Worm (Caenorhabditis elegans): ENCODE data around the gene C17F4.11.

C17F4.11 gene

ce11 chrII:3248043-3248718, 10.9 kb downstream of the C17F4.11 start, which contains the start of the genes fbxc-50 and C17F4.2 (continued):
- TF ChIP-seq snpc-1.1 (tag; optimal IDR thresholded peaks at IDR 0.05; ENCODE audit: insufficient read depth) (peak; percentile 31), nfya-2 (GFP tag; IDR thresholded peaks at IDR 0.05) (no peak), cebp-2 (GFP tag; IDR thresholded peaks at IDR 0.05) (no peak), Y79H2A.3 (GFP tag; conservative IDR thresholded peaks at IDR 0.05) (no peak), bed-2 (GFP tag; IDR thresholded peaks at IDR 0.05) (no peak), mcd-1 (GFP tag; IDR thresholded peaks at IDR 0.05) (no peak), snpc-3.4 (tag; optimal IDR thresholded peaks at IDR 0.05) (peak; percentile 13), lag-1 (GFP tag; IDR thresholded peaks at IDR 0.05) (no peak), Y56A3A.18 (GFP tag; IDR thresholded peaks at IDR 0.05) (no peak)

- TF ChIP-seq somi-1 (GFP tag; optimal IDR thresholded peaks at IDR 0.05) (no peak), Y67H2A.10 (GFP tag; conservative IDR thresholded peaks at IDR 0.05) (no peak), lsl-1 (GFP tag; optimal IDR thresholded peaks at IDR 0.05) (no peak), ceh-40 (GFP tag; IDR thresholded peaks at IDR 0.05) (no peak), sdz-38 (tag; optimal IDR thresholded peaks at IDR 0.05) (no peak), die-1 (tag; optimal IDR thresholded peaks at IDR 0.05) (no peak), cebp-1 (GFP tag; IDR thresholded peaks at IDR 0.05) (no peak), cebp-1 (tag; optimal IDR thresholded peaks at IDR 0.05) (no peak), mel-28 (tag; optimal IDR thresholded peaks at IDR 0.05; ENCODE audit: borderline replicate concordance) (no peak), F33H1.4 (GFP tag; IDR thresholded peaks at IDR 0.05) (no peak), rec-8 (tag; optimal IDR thresholded peaks at IDR 0.05) (no peak)
These were observed 12.1 kb downstream of the C17F4.11 start, which contains the start of gene clec-124 for ce11 chrII:3249406-3249805. Gene clec-124, plus strand, starts transcription at chrII:3249706.

ce11 chrII:3250195-3250594, 12.9 kb downstream of the C17F4.11 start:
- TF ChIP-seq sdz-38 (tag; optimal IDR thresholded peaks at IDR 0.05) (no peak), him-1 (tag; optimal IDR thresholded peaks at IDR 0.05) (no peak), snpc-1.1 (tag; optimal IDR thresholded peaks at IDR 0.05; ENCODE audit: insufficient read depth) (no peak), ceh-79 (tag; optimal IDR thresholded peaks at IDR 0.05) (no peak), ztf-25 (GFP tag; IDR thresholded peaks at IDR 0.05) (no peak), zfh-2 (GFP tag; conservative IDR thresholded peaks at IDR 0.05) (peak; percentile 74), attf-5 (GFP tag; optimal IDR thresholded peaks at IDR 0.05) (no peak)

- no peak for TF ChIP-seq ztf-18 (tag; optimal IDR thresholded peaks at IDR 0.05)
- no peak for TF ChIP-seq tbp1 (GFP tag; optimal IDR thresholded peaks at IDR 0.05)
- no peak for TF ChIP-seq ama-1 (optimal IDR thresholded peaks at IDR 0.05)
- no peak for TF ChIP-seq ama-1 (GFP tag; optimal IDR thresholded peaks at IDR 0.05)
- TF ChIP-seq Y56A3A.18 (GFP tag; IDR thresholded peaks at IDR 0.05): no peak
- no peak for TF ChIP-seq lin-26 (GFP tag; IDR thresholded peaks at IDR 0.05)
- TF ChIP-seq lin-35 (GFP tag; optimal IDR thresholded peaks at IDR 0.05): no peak
- no peak for TF ChIP-seq Y67H2A.10 (GFP tag; conservative IDR thresholded peaks at IDR 0.05)
- TF ChIP-seq xnd-1 (tag; optimal IDR thresholded peaks at IDR 0.05): no peak
- no peak for TF ChIP-seq efl-1 (GFP tag; optimal IDR thresholded peaks at IDR 0.05)
- no peak for TF ChIP-seq ceh-100 (GFP tag; IDR thresholded peaks at IDR 0.05)
- no peak for TF ChIP-seq attf-6 (GFP tag; IDR thresholded peaks at IDR 0.05)
- TF ChIP-seq sptf-2 (GFP tag; optimal IDR thresholded peaks at IDR 0.05): no peak
- no peak for TF ChIP-seq attf-5 (GFP tag; optimal IDR thresholded peaks at IDR 0.05)
- no peak for TF ChIP-seq hlh-12 (tag; optimal IDR thresholded peaks at IDR 0.05)
- TF ChIP-seq nfya-2 (GFP tag; IDR thresholded peaks at IDR 0.05): no peak
- no peak for TF ChIP-seq madf-8 (GFP tag; conservative IDR thresholded peaks at IDR 0.05)
- TF ChIP-seq snpc-3.4 (tag; optimal IDR thresholded peaks at IDR 0.05): no peak
These were observed 14.5 kb downstream of the C17F4.11 start for ce11 chrII:3251782-3252181.
